Fruit fly (Drosophila melanogaster): ENCODE data around the gene Nnf1b.

The Nnf1b gene

DNA sequence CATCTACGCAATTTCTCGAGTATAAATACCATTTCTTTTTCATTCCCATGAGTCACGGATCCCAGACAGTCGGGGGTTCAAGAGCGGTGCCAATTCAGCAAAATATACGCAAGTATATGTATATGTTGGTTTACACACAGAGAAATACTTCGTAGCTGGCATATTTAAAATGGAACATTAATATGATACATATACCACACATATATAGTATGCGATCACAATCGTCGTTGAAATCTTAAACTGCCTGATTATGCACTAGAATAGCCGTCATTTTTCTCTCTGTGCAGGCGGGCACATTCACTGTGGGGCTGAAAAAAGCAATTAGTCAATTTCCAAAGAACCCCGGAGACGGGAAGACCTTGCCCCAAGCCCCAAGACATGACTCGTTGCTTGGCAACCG is 31.3 kb downstream of the Nnf1b start (continued):
- TF ChIP-seq Rfx (GFP tag; IDR thresholded peaks at IDR 0.05) (peak; percentile 94), CG17328 (GFP tag; IDR thresholded peaks at IDR 0.05) (peak; percentile 69), TFAM (GFP tag; optimal IDR thresholded peaks at IDR 0.05) (no peak), klu (GFP tag; IDR thresholded peaks at IDR 0.05) (peak; percentile 77), CG8478 (optimal IDR thresholded peaks at IDR 0.05) (no peak), pb (GFP tag; optimal IDR thresholded peaks at IDR 0.05) (peak; percentile 53), CG7987 (GFP tag; optimal IDR thresholded peaks at IDR 0.05) (no peak), dysf (GFP tag; IDR thresholded peaks at IDR 0.05) (peak; percentile 86), mam (GFP tag; optimal IDR thresholded peaks at IDR 0.05) (peak; percentile 81), slp2 (GFP tag; optimal IDR thresholded peaks at IDR 0.05) (no peak), CG10565 (GFP tag; optimal IDR thresholded peaks at IDR 0.05) (no peak), CG13624 (GFP tag; optimal IDR thresholded peaks at IDR 0.05) (peak; percentile 60), Lhr (GFP tag; optimal IDR thresholded peaks at IDR 0.05) (peak; percentile 15), Atf3 (GFP tag; optimal IDR thresholded peaks at IDR 0.05) (peak; percentile 44), CG12104 (GFP tag; optimal IDR thresholded peaks at IDR 0.05) (peak; percentile 30), CG11560 (tag; IDR thresholded peaks at IDR 0.05) (peak; percentile 59; the same call in 1 of the 3 replicates), CG6254 (GFP tag; optimal IDR thresholded peaks at IDR 0.05) (peak; percentile 56), cas (GFP tag; IDR thresholded peaks at IDR 0.05) (peak; percentile 81), pita (GFP tag; optimal IDR thresholded peaks at IDR 0.05) (no peak), CG3995 (GFP tag; optimal IDR thresholded peaks at IDR 0.05) (peak; percentile 23), CG33213 (GFP tag; optimal IDR thresholded peaks at IDR 0.05) (no peak), CG11093 (GFP tag; IDR thresholded peaks at IDR 0.05) (0 out of 3 replicates have a peak, but pooled peaks have one; percentile 43), grn (GFP tag; optimal IDR thresholded peaks at IDR 0.05) (no peak), crc (GFP tag; optimal IDR thresholded peaks at IDR 0.05) (no peak), NFAT (GFP tag; IDR thresholded peaks at IDR 0.05) (peak; percentile 87), sens-2 (GFP tag; IDR thresholded peaks at IDR 0.05) (0 out of 2 replicates have a peak, but pooled peaks have one; percentile 45), CG6654 (GFP tag; optimal IDR thresholded peaks at IDR 0.05) (peak; percentile 39), Trl (optimal IDR thresholded peaks at IDR 0.05) (no peak), Trl (GFP tag; optimal IDR thresholded peaks at IDR 0.05) (peak; percentile 32), rib (GFP tag; IDR thresholded peaks at IDR 0.05) (peak; percentile 86), Lim3 (GFP tag; IDR thresholded peaks at IDR 0.05) (peak; percentile 52; the same call in 1 of the 2 replicates), CG10654 (GFP tag; optimal IDR thresholded peaks at IDR 0.05) (peak; percentile 43), CTCF (GFP tag; optimal IDR thresholded peaks at IDR 0.05) (no peak), CG11723 (GFP tag; optimal IDR thresholded peaks at IDR 0.05) (peak; percentile 54), Nf-YA (GFP tag; IDR thresholded peaks at IDR 0.05) (no peak), fru (optimal IDR thresholded peaks at IDR 0.05) (no peak), CG11247 (GFP tag; IDR thresholded peaks at IDR 0.05) (peak; percentile 82), dm (GFP tag; optimal IDR thresholded peaks at IDR 0.05) (peak; percentile 29), lbe (GFP tag; optimal IDR thresholded peaks at IDR 0.05) (peak; percentile 88), Bgb (GFP tag; IDR thresholded peaks at IDR 0.05; ENCODE audit: partially characterized antibody) (no peak), so (GFP tag; IDR thresholded peaks at IDR 0.05) (peak; percentile 78), CG14014 (GFP tag; IDR thresholded peaks at IDR 0.05) (peak; percentile 88), CG18262 (tag; optimal IDR thresholded peaks at IDR 0.05) (peak; percentile 67), CG2678 (tag; optimal IDR thresholded peaks at IDR 0.05) (peak; percentile 83), eyg (GFP tag; optimal IDR thresholded peaks at IDR 0.05) (peak; percentile 17), Sry-β (GFP tag; optimal IDR thresholded peaks at IDR 0.05) (no peak), CG3838 (GFP tag; optimal IDR thresholded peaks at IDR 0.05) (peak; percentile 51), CG6765 (GFP tag; optimal IDR thresholded peaks at IDR 0.05) (peak; percentile 44), Ptx1 (GFP tag; IDR thresholded peaks at IDR 0.05) (peak; percentile 80), run (tag; optimal IDR thresholded peaks at IDR 0.05) (no peak), lilli (GFP tag; optimal IDR thresholded peaks at IDR 0.05) (peak; percentile 82), kni (GFP tag; optimal IDR thresholded peaks at IDR 0.05) (no peak), CG6813 (GFP tag; optimal IDR thresholded peaks at IDR 0.05) (peak; percentile 69), Doc2 (GFP tag; IDR thresholded peaks at IDR 0.05) (0 out of 2 replicates have a peak, but pooled peaks have one; percentile 38)

All from whole organism, embryonic.